Worm (Caenorhabditis elegans) whole organism, young adult: ENCODE measurements around the gene C31G12.1.
"Not testable (repeated sequence)": the region's sequence is repeated elsewhere in the genome, so short reads cannot be mapped to it uniquely, and the experiment has no call there.

Experiments
- B0261.1 ChIP-seq: sonication (generic microtip); optimal IDR thresholded peaks from 2 replicates; lab custom pipeline; 2016; ENCODE audit warnings: mild to moderate bottlenecking, missing genetic modification characterization, moderate library complexity, missing compliant biosample characterization
- C17E4.6 ChIP-seq: fragments of 200-800 bp; sonication (Bioruptor generic); IDR thresholded peaks from 2 replicates; pipeline ENCODE4 v1.3.6; 2022; ENCODE audit warnings: missing genetic modification reagents, missing genetic modification characterization, missing compliant biosample characterization
- F10E7.11 ChIP-seq: sonication (generic microtip); optimal IDR thresholded peaks from 2 replicates; lab custom pipeline; 2017; ENCODE audit warnings: mild to moderate bottlenecking, missing genetic modification characterization, moderate library complexity, missing compliant biosample characterization
- F23B12.7 ChIP-seq: sonication (generic microtip); optimal IDR thresholded peaks from 2 replicates; lab custom pipeline; 2017; ENCODE audit warnings: missing genetic modification characterization, mild to moderate bottlenecking, missing compliant biosample characterization, antibody characterized with exemption, moderate library complexity; ENCODE audit not compliant: insufficient read depth
- F37B4.10 ChIP-seq: fragments of 200-800 bp; sonication (Bioruptor generic); IDR thresholded peaks from 2 replicates; pipeline ENCODE4 v1.3.6; 2022; ENCODE audit warnings: missing genetic modification characterization, missing compliant biosample characterization
- F57C9.4 ChIP-seq: sonication (generic microtip); optimal IDR thresholded peaks from 2 replicates; lab custom pipeline; 2017; ENCODE audit warnings: mild to moderate bottlenecking, missing genetic modification characterization, missing compliant biosample characterization
- K12H6.12 ChIP-seq: fragments of 200-800 bp; sonication (Bioruptor generic); optimal IDR thresholded peaks from 2 replicates; lab custom pipeline; 2018; ENCODE audit warnings: mild to moderate bottlenecking, missing genetic modification characterization, missing compliant biosample characterization
- T26A5.8 ChIP-seq: sonication (generic microtip); optimal IDR thresholded peaks from 2 replicates; lab custom pipeline; 2016; ENCODE audit warnings: missing genetic modification characterization, missing compliant biosample characterization
- Y79H2A.3 ChIP-seq: fragments of 200-800 bp; sonication (Bioruptor generic); conservative IDR thresholded peaks from 2 replicates; pipeline ENCODE4 v1.3.6; 2022; ENCODE audit warnings: missing genetic modification reagents, missing genetic modification characterization, missing compliant biosample characterization
- aptf-2 ChIP-seq: fragments of 200-800 bp; sonication (Bioruptor generic); conservative IDR thresholded peaks from 2 replicates; pipeline ENCODE4 v1.3.6; 2022; ENCODE audit warnings: missing genetic modification reagents, missing genetic modification characterization, missing compliant biosample characterization
- aptf-3 ChIP-seq: fragments of 200-800 bp; sonication (Bioruptor generic); IDR thresholded peaks from 2 replicates; pipeline ENCODE4 v1.3.6; 2022; ENCODE audit warnings: missing genetic modification characterization, missing compliant biosample characterization
- athp-1 ChIP-seq: sonication (generic microtip); optimal IDR thresholded peaks from 2 replicates; lab custom pipeline; 2017; ENCODE audit warnings: mild to moderate bottlenecking, missing genetic modification characterization, missing compliant biosample characterization
- bed-1 ChIP-seq: fragments of 200-800 bp; sonication (Bioruptor generic); IDR thresholded peaks from 2 replicates; pipeline ENCODE4 v1.3.6; 2022; ENCODE audit warnings: missing genetic modification reagents, missing genetic modification characterization, missing compliant biosample characterization
- ccch-3 ChIP-seq: fragments of 200-800 bp; sonication (Bioruptor generic); optimal IDR thresholded peaks from 2 replicates; lab custom pipeline; 2018; ENCODE audit warnings: mild to moderate bottlenecking, missing genetic modification characterization, missing compliant biosample characterization
- die-1 ChIP-seq: sonication (generic microtip); optimal IDR thresholded peaks from 2 replicates; lab custom pipeline; 2016; ENCODE audit warnings: missing genotype, mild to moderate bottlenecking, missing genetic modification characterization, missing compliant biosample characterization
- dpl-1 ChIP-seq: fragments of 150-350 bp; optimal IDR thresholded peaks from 2 replicates; lab custom pipeline; 2014; ENCODE audit warnings: missing biosample characterization, missing genetic modification reagents, missing genetic modification characterization
- ets-4 ChIP-seq: fragments of 200-800 bp; sonication (Bioruptor generic); optimal IDR thresholded peaks from 2 replicates; lab custom pipeline; 2018; ENCODE audit warnings: mild to moderate bottlenecking, missing genetic modification characterization, missing compliant biosample characterization
- lag-1 ChIP-seq: fragments of 200-800 bp; sonication (Bioruptor generic); IDR thresholded peaks from 2 replicates; pipeline ENCODE4 v1.3.6; 2022; ENCODE audit warnings: missing genetic modification reagents, missing genetic modification characterization, missing compliant biosample characterization
- let-607 ChIP-seq, 2 experiments: fragments of 200-800 bp in 1 of 2; sonication (Bioruptor generic) in 1 of 2; sonication (generic microtip) in 1 of 2; optimal IDR thresholded peaks; 2 replicates each; lab custom pipeline; 2016 to 2018; ENCODE audit warnings: mild to moderate bottlenecking in 2 of 2, missing compliant biosample characterization in 2 of 2, missing genetic modification characterization in 2 of 2, moderate library complexity in 2 of 2, missing genotype in 1 of 2
- lin-54 ChIP-seq: fragments of 200-800 bp; sonication (Bioruptor generic); optimal IDR thresholded peaks from 2 replicates; lab custom pipeline; 2018; ENCODE audit warnings: mild to moderate bottlenecking, missing genetic modification characterization, missing compliant biosample characterization
- lir-1 ChIP-seq: fragments of 200-800 bp; sonication (Bioruptor generic); conservative IDR thresholded peaks from 2 replicates; pipeline ENCODE4 v1.3.6; 2022; ENCODE audit warnings: missing genetic modification reagents, missing genetic modification characterization, missing compliant biosample characterization
- lsl-1 ChIP-seq: fragments of 200-800 bp; sonication (Bioruptor generic); optimal IDR thresholded peaks from 2 replicates; lab custom pipeline; 2018; ENCODE audit warnings: mild to moderate bottlenecking, missing genetic modification characterization, moderate library complexity, missing compliant biosample characterization
- madf-10 ChIP-seq: sonication (generic microtip); optimal IDR thresholded peaks from 2 replicates; lab custom pipeline; 2016; ENCODE audit warnings: mild to moderate bottlenecking, missing genetic modification characterization, missing compliant biosample characterization
- mel-28 ChIP-seq: sonication (generic microtip); optimal IDR thresholded peaks from 2 replicates; lab custom pipeline; 2016; ENCODE audit warnings: borderline replicate concordance, mild to moderate bottlenecking, missing genetic modification characterization, missing compliant biosample characterization
- nhr-90 ChIP-seq: sonication (generic microtip); optimal IDR thresholded peaks from 2 replicates; lab custom pipeline; 2016; ENCODE audit warnings: missing genotype, mild to moderate bottlenecking, missing genetic modification characterization, missing compliant biosample characterization
- pbrm-1 ChIP-seq: fragments of 200-800 bp; sonication (Bioruptor generic); IDR thresholded peaks from 2 replicates; pipeline ENCODE4 v1.3.6; 2022; ENCODE audit warnings: missing genetic modification reagents, missing genetic modification characterization, missing compliant biosample characterization
- snpc-3.4 ChIP-seq: sonication (generic microtip); optimal IDR thresholded peaks from 2 replicates; lab custom pipeline; 2017; ENCODE audit warnings: missing genetic modification characterization, mild to moderate bottlenecking, missing compliant biosample characterization, antibody characterized with exemption, moderate library complexity, missing genotype, missing genetic modification reagents
- snpc-4 ChIP-seq, 5 experiments: fragments of 150-350 bp in 1 of 5; sonication (generic microtip) in 4 of 5; optimal IDR thresholded peaks; 2 replicates each; lab custom pipeline; 2014 to 2018; ENCODE audit warnings: missing genetic modification characterization in 5 of 5, missing biosample characterization in 3 of 5, antibody characterized with exemption in 2 of 5, mild to moderate bottlenecking in 2 of 5, missing compliant biosample characterization in 2 of 5, missing genotype in 2 of 5, moderate library complexity in 2 of 5, missing genetic modification reagents in 1 of 5
- sptf-2 ChIP-seq: fragments of 200-800 bp; sonication (Bioruptor generic); optimal IDR thresholded peaks from 2 replicates; lab custom pipeline; 2018; ENCODE audit warnings: mild to moderate bottlenecking, missing genetic modification characterization, missing compliant biosample characterization
- zfh-2 ChIP-seq: fragments of 200-800 bp; sonication (Bioruptor generic); conservative IDR thresholded peaks from 2 replicates; pipeline ENCODE4 v1.3.6; 2022; ENCODE audit warnings: missing genetic modification reagents, missing genetic modification characterization, missing compliant biosample characterization
- zim-3 ChIP-seq: sonication (generic microtip); optimal IDR thresholded peaks from 2 replicates; lab custom pipeline; 2017; ENCODE audit warnings: mild to moderate bottlenecking, missing genetic modification characterization, moderate library complexity, missing compliant biosample characterization
- ztf-3 ChIP-seq: fragments of 200-800 bp; sonication (Bioruptor generic); optimal IDR thresholded peaks from 2 replicates; lab custom pipeline; 2018; ENCODE audit warnings: mild to moderate bottlenecking, missing genetic modification characterization, missing compliant biosample characterization

Gene C31G12.1

ce11 chrV:18198421-18198820, 18.7 kb downstream of the C31G12.1 start, which contains the start of gene F16H6.4:
F16H6.4 (plus strand) TSS chrV:18198721.
- TF ChIP-seq snpc-4 (GFP tag; optimal IDR thresholded peaks at IDR 0.05; lab: Kevin White, UChicago) = no peak
- no peak for TF ChIP-seq snpc-4 (tag; optimal IDR thresholded peaks at IDR 0.05; lab: Kevin White, UChicago)
- no peak for TF ChIP-seq dpl-1
- TF ChIP-seq B0261.1 (tag; lab: Kevin White, UChicago) = no peak
- TF ChIP-seq athp-1 (tag; lab: Kevin White, UChicago) = no peak
- no peak for TF ChIP-seq die-1 (tag; lab: Kevin White, UChicago)
- no peak for TF ChIP-seq let-607 (tag; optimal IDR thresholded peaks at IDR 0.05; lab: Kevin White, UChicago)
- TF ChIP-seq K12H6.12 (tag; lab: Kevin White, UChicago) = no peak

DNA sequence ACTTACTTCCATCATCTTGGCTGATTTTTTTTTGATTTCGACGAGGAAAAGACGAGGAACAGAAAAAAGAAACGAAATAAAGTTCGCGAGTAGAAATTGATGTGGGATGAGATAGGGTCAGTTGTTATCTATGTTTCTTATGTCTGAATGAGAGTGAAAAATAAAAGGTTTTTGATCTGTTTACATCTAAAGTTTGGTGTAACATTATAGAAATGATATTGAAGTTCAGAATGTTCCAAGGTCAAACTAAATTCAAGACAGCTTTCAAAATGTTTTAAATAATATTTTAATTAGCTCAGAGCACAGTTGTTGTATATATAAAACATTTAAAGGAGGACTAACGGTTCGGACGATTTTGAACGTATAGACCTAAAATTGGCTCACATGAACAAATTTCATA, 29.3 kb downstream of the C31G12.1 start, which contains the start of gene F16H6.7:
Gene F16H6.7 (minus strand): TSS at position 101 of the 400 bp plus-strand sequence.
- TF ChIP-seq aptf-2 (GFP tag; lab: Robert Waterston, UW) = no peak
- no peak for TF ChIP-seq C17E4.6 (GFP tag; lab: Robert Waterston, UW)
- no peak for TF ChIP-seq ccch-3 (GFP tag; lab: Kevin White, UChicago)
- no peak for TF ChIP-seq aptf-3 (GFP tag; lab: Robert Waterston, UW)
- TF ChIP-seq ets-4 (GFP tag; lab: Kevin White, UChicago) = no peak
- TF ChIP-seq zim-3 (tag; lab: Kevin White, UChicago) = no peak
- TF ChIP-seq athp-1 (tag; lab: Kevin White, UChicago) = no peak
- TF ChIP-seq pbrm-1 (GFP tag; lab: Robert Waterston, UW) = no peak
- TF ChIP-seq F37B4.10 (GFP tag; lab: Robert Waterston, UW) = no peak
- TF ChIP-seq mel-28 (tag; lab: Kevin White, UChicago) = no peak
- TF ChIP-seq F23B12.7 (tag; lab: Kevin White, UChicago) = no peak
- TF ChIP-seq snpc-3.4 (tag; lab: Kevin White, UChicago) = no peak
- TF ChIP-seq sptf-2 (GFP tag; lab: Kevin White, UChicago) = no peak
- TF ChIP-seq dpl-1 = no peak
- no peak for TF ChIP-seq nhr-90 (tag; lab: Kevin White, UChicago)
- TF ChIP-seq lag-1 (GFP tag; lab: Robert Waterston, UW) = no peak
- TF ChIP-seq madf-10 (tag; lab: Kevin White, UChicago) = no peak
- TF ChIP-seq F10E7.11 = no peak
- no peak for TF ChIP-seq lsl-1 (GFP tag; lab: Kevin White, UChicago)
- no peak for TF ChIP-seq lin-54 (GFP tag; lab: Kevin White, UChicago)
- TF ChIP-seq, all 124 proteins: peak for 0

ce11 chrV:18212848-18213247, 33.1 kb downstream of the C31G12.1 start:
- TF ChIP-seq F57C9.4 (tag; lab: Kevin White, UChicago) (no peak), ztf-3 (no peak), bed-1 (GFP tag; lab: Robert Waterston, UW) (no peak), Y79H2A.3 (GFP tag; lab: Robert Waterston, UW) (no peak), zfh-2 (GFP tag; lab: Robert Waterston, UW) (0 out of 2 replicates have a peak, but pooled peaks have one; percentile 54)

DNA sequence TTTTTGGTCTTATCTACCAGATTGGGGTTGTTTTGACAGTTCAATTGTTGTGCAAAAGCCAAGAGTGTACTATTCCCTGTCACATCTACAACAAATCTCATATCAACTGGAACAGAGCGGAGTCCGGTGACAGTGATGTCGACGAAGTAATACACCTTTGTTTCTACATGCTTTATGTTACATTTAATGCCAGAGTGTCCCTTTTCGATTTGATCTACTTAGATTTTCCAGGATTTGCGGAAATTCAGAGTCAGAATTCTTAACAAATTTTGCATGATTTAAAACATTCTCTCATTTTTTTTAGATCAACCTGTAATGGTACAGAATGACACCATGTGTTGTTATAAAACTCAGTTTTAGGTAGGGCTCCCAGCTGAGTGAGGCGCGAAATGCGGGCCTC, 36.4 kb downstream of the C31G12.1 start, which contains the start of gene F16H6.8:
Gene F16H6.8 (minus strand): TSS at position 101 of the 400 bp plus-strand sequence.
- not testable (repeated sequence) for TF ChIP-seq lir-1; T26A5.8 (tag; lab: Kevin White, UChicago); die-1 (tag; lab: Kevin White, UChicago)
